Worm (Caenorhabditis elegans): ENCODE results near the gene F16H6.8.

DNA sequence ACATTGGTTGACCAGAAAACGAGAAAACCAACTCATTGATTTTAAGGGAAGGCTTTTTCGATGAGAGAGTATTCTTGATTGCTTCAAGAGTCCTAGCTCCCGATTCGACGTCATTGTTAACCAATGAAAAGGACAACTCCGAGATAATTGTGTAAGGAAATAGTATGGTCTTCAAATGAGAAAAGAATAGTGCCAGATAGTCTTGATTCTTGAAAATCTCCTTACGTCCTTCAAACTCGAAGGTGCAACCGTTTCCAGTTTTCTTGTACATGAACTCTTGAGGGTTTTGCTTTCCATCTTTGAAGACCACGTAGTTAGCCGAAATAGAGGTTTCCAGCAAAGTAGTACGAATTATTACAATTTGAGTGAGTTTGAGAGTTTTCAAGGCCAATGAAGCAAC, 27.2 kb upstream of the F16H6.8 start:
- no peak for TF ChIP-seq pha-4 (tag; optimal IDR thresholded peaks at IDR 0.05)
- TF ChIP-seq drap-1 (GFP tag; optimal IDR thresholded peaks at IDR 0.05): no peak
- TF ChIP-seq nhr-237 (tag; optimal IDR thresholded peaks at IDR 0.05): no peak
- TF ChIP-seq lin-13 (tag; optimal IDR thresholded peaks at IDR 0.05): no peak
- TF ChIP-seq sem-2 (GFP tag; optimal IDR thresholded peaks at IDR 0.05): no peak
- TF ChIP-seq blmp-1 (tag; optimal IDR thresholded peaks at IDR 0.05): no peak

All from whole organism, mixed stage, embryonic.